Worm (Caenorhabditis elegans) whole organism, mixed stage, embryonic: Measurements from ENCODE around the gene C56E6.4.

Experiments
- ces-1 ChIP-seq: fragments of 150-350 bp; optimal IDR thresholded peaks from 2 replicates; lab custom pipeline; 2014; ENCODE audit warnings: missing biosample characterization, missing genetic modification reagents, missing genetic modification characterization
- nhr-237 ChIP-seq: fragments of 150-350 bp; optimal IDR thresholded peaks from 2 replicates; lab custom pipeline; 2014; ENCODE audit warnings: missing biosample characterization, missing genetic modification characterization
- pha-4 ChIP-seq: fragments of 150-350 bp; optimal IDR thresholded peaks from 2 replicates; lab custom pipeline; 2018; ENCODE audit warnings: missing biosample characterization, missing genetic modification reagents, missing genetic modification characterization

ce11 chrII:6497137-6497536, 31.4 kb downstream of the C56E6.4 start:
- TF ChIP-seq nhr-237 (tag; lab: Kevin White, UChicago) (no peak), pha-4 (tag; lab: Kevin White, UChicago) (no peak), ces-1 (GFP tag; lab: Kevin White, UChicago) (peak; percentile 34)
